Fruit fly (Drosophila melanogaster): ENCODE data around the gene Rat1.

Rat1 gene

DNA sequence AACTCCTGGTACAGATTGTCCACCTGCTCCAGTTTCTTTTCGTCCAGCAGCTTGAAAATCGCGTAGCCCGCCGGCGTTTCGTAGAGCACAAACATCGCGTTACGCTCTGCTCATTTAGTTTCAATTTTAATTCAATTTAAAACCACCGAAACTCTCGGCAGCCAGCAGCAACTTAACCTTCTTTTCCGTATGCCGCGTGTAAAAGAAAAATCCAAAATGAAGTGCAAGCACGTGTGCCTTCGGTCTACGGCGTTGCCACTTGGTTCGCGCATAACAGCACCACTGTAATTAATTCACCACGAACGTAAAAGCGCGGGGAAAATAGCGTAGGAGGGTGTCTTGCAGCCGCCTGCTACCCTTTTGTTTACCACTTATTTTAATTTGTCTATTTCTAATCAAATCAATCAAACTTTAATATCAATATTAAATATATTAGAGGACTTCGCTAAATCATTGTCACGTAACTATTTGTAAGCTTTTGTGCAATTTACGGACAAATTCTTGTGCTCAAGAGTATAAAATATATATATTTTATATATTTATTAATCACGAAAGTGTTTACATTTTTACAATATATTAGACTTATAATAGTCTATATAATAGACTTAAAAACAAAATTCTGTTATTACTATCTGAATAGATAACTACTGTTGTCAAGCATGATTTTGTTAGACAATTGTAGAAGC lies 10.8 kb downstream of the Rat1 start, which contains the start of gene nop5 (continued):
- no peak for TF ChIP-seq CG4707 (GFP tag; optimal IDR thresholded peaks at IDR 0.05)
- TF ChIP-seq inv (GFP tag; IDR thresholded peaks at IDR 0.05; ENCODE audit: partially characterized antibody), result no peak
- peak; percentile 52 for TF ChIP-seq fd96Cb (tag; optimal IDR thresholded peaks at IDR 0.05)
- no peak for TF ChIP-seq eyg (GFP tag; optimal IDR thresholded peaks at IDR 0.05)
- no peak for TF ChIP-seq lov (optimal IDR thresholded peaks at IDR 0.05)
- TF ChIP-seq lov (GFP tag; IDR thresholded peaks at IDR 0.05), result no peak
- TF ChIP-seq HHEX (GFP tag; optimal IDR thresholded peaks at IDR 0.05), result peak; percentile 78
- peak; percentile 64; the same call in 2 of the 3 replicates for TF ChIP-seq dysf (GFP tag; IDR thresholded peaks at IDR 0.05)
- peak in 1 of 3 experiments; percentile 75 for TF ChIP-seq lola (GFP tag; optimal IDR thresholded peaks at IDR 0.05)
- TF ChIP-seq CG8089 (GFP tag; optimal IDR thresholded peaks at IDR 0.05), result no peak
- TF ChIP-seq C15 (GFP tag; IDR thresholded peaks at IDR 0.05), result no peak
- no peak for TF ChIP-seq fu2 (GFP tag; optimal IDR thresholded peaks at IDR 0.05)
- TF ChIP-seq CG8924 (tag; optimal IDR thresholded peaks at IDR 0.05), result peak; percentile 82
- no peak for TF ChIP-seq dati (GFP tag; IDR thresholded peaks at IDR 0.05)
- peak; percentile 38 for TF ChIP-seq CG1529 (GFP tag; optimal IDR thresholded peaks at IDR 0.05)
- no peak for TF ChIP-seq schlank (tag; optimal IDR thresholded peaks at IDR 0.05)
- TF ChIP-seq CG15073 (GFP tag; optimal IDR thresholded peaks at IDR 0.05), result no peak
- no peak for TF ChIP-seq CG4404 (GFP tag; IDR thresholded peaks at IDR 0.05)
- TF ChIP-seq Ssrp (tag; optimal IDR thresholded peaks at IDR 0.05), result peak; percentile 67
- TF ChIP-seq Lim3 (GFP tag; IDR thresholded peaks at IDR 0.05), result no peak
- TF ChIP-seq tap (tag; optimal IDR thresholded peaks at IDR 0.05), result peak; percentile 67
- peak; percentile 24 for TF ChIP-seq twi (tag; optimal IDR thresholded peaks at IDR 0.05)
- no peak for TF ChIP-seq CG12071 (GFP tag; optimal IDR thresholded peaks at IDR 0.05)
- TF ChIP-seq unc-4 (GFP tag; IDR thresholded peaks at IDR 0.05; ENCODE audit: partially characterized antibody), result no peak
- TF ChIP-seq CG8290 (GFP tag; optimal IDR thresholded peaks at IDR 0.05), result peak; percentile 19
- TF ChIP-seq CG8290 (tag; optimal IDR thresholded peaks at IDR 0.05), result no peak
- no peak for TF ChIP-seq Dref (GFP tag; IDR thresholded peaks at IDR 0.05)
- TF ChIP-seq CG18476 (GFP tag; optimal IDR thresholded peaks at IDR 0.05), result peak; percentile 11
- TF ChIP-seq CG11247 (GFP tag; IDR thresholded peaks at IDR 0.05), result no peak
- TF ChIP-seq Bgb (GFP tag; IDR thresholded peaks at IDR 0.05; ENCODE audit: partially characterized antibody), result no peak
- TF ChIP-seq chn (GFP tag; optimal IDR thresholded peaks at IDR 0.05), result no peak
- TF ChIP-seq CG1792 (GFP tag; optimal IDR thresholded peaks at IDR 0.05), result no peak
- no peak for TF ChIP-seq br (optimal IDR thresholded peaks at IDR 0.05)
- no peak for TF ChIP-seq ro (GFP tag; IDR thresholded peaks at IDR 0.05)
- TF ChIP-seq CG14441 (GFP tag; IDR thresholded peaks at IDR 0.05), result no peak
- TF ChIP-seq CkIIα-i1 (GFP tag; IDR thresholded peaks at IDR 0.05), result no peak
- peak in 1 of 2 experiments; percentile 67 for TF ChIP-seq Eip74EF (GFP tag; optimal IDR thresholded peaks at IDR 0.05)
- no peak for TF ChIP-seq amos (GFP tag; IDR thresholded peaks at IDR 0.05; ENCODE audit: partially characterized antibody)
- no peak for TF ChIP-seq CG15479 (GFP tag; optimal IDR thresholded peaks at IDR 0.05)
- no peak for TF ChIP-seq B-H1 (GFP tag; IDR thresholded peaks at IDR 0.05)
- no peak for TF ChIP-seq sens-2 (GFP tag; IDR thresholded peaks at IDR 0.05)
- TF ChIP-seq her (GFP tag; optimal IDR thresholded peaks at IDR 0.05), result no peak
- TF ChIP-seq pita (GFP tag; optimal IDR thresholded peaks at IDR 0.05), result no peak
- TF ChIP-seq E2f1 (GFP tag; IDR thresholded peaks at IDR 0.05), result 0 out of 2 replicates have a peak, but pooled peaks have one; percentile 22
- TF ChIP-seq ttk (GFP tag; IDR thresholded peaks at IDR 0.05), result no peak
- TF ChIP-seq CG2712 (tag; optimal IDR thresholded peaks at IDR 0.05), result peak; percentile 83
- no peak for TF ChIP-seq Hmx (GFP tag; optimal IDR thresholded peaks at IDR 0.05)
- TF ChIP-seq mam (GFP tag; optimal IDR thresholded peaks at IDR 0.05), result no peak
- TF ChIP-seq Nf-YA (GFP tag; IDR thresholded peaks at IDR 0.05), result no peak
- TF ChIP-seq CG1603 (tag; optimal IDR thresholded peaks at IDR 0.05), result peak; percentile 49
- TF ChIP-seq CG14050 (GFP tag; IDR thresholded peaks at IDR 0.05), result peak; percentile 26; the same call in 1 of the 3 replicates
